Fruit fly (Drosophila melanogaster): Measurements from ENCODE around the gene pnt.

Gene pnt

DNA sequence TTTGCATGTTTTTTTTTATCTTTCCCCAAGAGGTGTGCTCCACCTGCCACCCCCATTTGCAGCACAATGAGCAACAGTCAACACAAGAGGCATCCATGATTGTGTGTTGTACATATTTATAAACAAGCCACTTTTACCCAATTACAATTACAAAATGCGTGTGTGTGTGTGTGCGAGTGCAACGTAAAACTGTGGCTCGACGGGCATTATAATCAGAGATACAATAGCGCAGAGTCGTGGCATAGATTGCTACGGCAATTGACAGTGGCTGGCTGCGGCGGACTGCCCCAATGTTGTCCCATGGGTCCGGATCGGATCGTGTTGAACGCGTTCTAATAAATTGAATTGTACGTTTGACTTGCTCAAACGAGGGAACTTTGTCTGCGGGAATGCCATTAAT lies 7.7 kb downstream of the pnt start:
- TF ChIP-seq CG17801 (GFP tag; optimal IDR thresholded peaks at IDR 0.05; ENCODE audit: partially characterized antibody), result no peak

DNA sequence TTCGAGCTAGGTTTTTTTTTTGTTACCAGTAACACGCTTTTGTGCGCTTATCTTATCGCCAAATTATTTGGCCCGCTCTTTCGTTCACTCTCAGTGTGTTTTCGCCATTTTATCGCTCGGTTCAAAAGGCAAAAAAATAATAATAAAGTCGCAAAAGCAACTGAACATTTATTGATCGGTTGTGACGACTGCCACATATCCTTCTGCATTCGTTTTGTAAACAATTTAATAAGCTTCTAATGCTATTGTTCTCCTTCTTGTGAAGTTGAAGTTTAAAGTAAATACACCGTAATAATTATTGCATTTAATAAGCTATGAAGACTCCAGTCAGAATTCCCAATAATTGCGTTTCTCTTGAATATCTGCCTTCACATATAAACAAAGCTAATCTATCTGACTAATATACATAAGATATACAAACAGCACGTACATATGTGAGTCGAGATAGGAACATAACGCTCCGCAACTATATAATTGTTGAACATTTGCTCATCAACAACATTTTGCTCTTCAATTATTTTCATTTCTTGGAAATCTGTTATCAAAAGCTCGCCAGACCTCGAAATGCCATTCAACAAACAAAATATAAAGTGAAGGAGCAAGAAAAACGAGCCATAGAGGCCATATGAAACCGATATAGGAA lies 8.7 kb downstream of the pnt start:
- TF ChIP-seq CG17801 (GFP tag; optimal IDR thresholded peaks at IDR 0.05; ENCODE audit: partially characterized antibody), result no peak

DNA sequence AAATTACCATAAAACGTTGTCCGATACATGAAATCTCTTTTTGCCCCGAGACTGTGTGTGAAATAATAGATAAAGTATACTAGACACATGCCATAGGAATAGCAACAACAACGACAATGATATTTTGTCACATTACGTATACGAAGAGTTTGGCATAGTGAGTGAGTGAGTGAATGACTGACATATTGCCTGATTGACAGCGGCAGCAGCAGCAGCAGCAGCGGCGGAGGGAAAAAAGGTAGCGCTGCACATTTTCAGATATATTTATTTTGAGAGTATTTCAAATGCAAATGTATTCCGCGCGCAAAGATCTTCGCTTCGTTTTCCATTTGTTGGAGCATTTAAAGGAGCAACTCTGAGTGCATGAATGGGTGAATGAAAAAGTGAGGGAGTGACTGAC lies 9.5 kb downstream of the pnt start:
- TF ChIP-seq CG17801 (GFP tag; optimal IDR thresholded peaks at IDR 0.05; ENCODE audit: partially characterized antibody), result no peak

- TF ChIP-seq CG17801 (GFP tag; optimal IDR thresholded peaks at IDR 0.05; ENCODE audit: partially characterized antibody), result no peak
These were observed 10.4 kb downstream of the pnt start for dm6 chr3R:23335577-23335976.

DNA sequence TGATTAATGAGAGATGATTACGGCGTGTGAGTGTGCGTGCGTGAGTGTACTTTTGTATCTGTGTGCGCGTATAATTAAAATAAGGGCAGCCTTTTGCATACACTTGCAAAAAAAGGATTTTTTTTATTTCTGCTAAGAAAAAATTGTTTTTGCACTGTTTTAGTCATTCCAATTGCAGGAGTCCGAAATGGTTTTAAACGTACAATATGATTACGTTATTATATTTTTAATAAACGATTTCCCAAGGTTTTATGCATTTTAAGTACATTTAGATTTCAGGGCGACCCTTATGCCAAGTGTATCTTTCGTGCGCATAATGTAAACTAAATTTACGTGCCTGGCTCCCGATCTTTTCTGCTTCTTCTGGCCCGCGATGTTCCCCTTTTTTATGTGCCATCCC lies 11.1 kb downstream of the pnt start:
- no peak for TF ChIP-seq CG17801 (GFP tag; optimal IDR thresholded peaks at IDR 0.05; ENCODE audit: partially characterized antibody)

- peak; percentile 64 for TF ChIP-seq CG17801 (GFP tag; optimal IDR thresholded peaks at IDR 0.05; ENCODE audit: partially characterized antibody)
These were observed 11.8 kb downstream of the pnt start for dm6 chr3R:23334036-23334744.

- TF ChIP-seq CG17801 (GFP tag; optimal IDR thresholded peaks at IDR 0.05; ENCODE audit: partially characterized antibody), result no peak
These were observed 12.5 kb downstream of the pnt start for dm6 chr3R:23333334-23334035.

DNA sequence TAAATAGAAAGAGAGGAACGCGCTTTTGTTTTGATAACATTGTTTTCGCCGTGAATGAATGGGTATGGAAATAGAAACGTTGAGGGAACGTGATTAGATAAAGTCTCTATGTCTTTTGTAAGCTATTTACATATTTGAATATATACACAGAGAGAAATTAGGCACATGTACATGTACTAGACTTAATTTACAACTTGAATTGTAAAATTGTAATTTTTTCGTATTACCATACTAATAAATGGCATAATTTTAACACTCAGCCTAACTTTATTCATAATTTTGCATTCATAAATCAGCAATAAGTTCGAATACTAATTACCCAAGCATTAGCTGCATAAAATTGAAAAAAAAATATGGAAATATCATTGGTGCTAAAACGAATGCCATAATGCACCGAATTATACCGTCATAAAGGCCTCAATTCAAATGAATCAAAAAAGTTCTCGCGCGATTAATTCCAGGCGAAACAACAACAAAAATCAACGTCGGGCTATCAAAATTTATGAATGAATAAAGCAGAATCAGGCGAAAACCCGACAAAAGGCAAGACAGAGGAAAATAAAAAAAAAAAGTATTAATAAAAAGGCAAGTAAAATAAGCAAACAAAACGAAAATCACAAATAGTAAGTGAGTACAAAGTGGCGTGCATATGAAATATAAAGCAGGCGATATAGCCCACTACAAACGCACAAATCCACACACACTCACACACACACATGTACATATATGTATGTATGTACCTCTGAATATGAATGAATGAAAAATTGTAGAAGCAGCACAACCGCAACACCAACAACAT lies 13.2 kb downstream of the pnt start:
- peak; percentile 82 for TF ChIP-seq CG17801 (GFP tag; optimal IDR thresholded peaks at IDR 0.05; ENCODE audit: partially characterized antibody)

DNA sequence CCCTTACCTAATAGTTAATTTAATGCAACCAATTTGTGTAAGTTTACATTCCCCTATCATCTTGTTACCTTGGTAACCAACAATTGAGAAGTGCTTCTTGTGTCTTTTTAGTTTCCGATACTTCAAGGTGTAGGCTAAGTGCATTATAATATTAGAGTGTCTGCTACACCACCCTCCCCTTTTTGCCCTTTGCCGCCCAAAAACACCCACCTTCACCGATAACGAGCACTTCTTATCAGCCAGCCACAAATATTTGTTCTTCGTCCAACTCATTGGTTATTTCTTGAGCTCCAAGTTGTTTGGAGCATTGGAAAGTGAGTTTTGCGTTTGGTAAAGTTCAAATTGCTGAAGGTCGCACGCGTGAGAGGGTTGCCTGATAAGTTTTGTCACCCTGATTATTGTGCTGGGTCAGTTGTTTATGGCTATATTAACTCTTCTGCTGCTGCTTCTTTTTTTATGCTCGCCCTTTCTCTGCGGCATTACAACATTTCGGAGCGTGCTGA lies 14.1 kb downstream of the pnt start:
- TF ChIP-seq CG17801 (GFP tag; optimal IDR thresholded peaks at IDR 0.05; ENCODE audit: partially characterized antibody), result no peak

DNA sequence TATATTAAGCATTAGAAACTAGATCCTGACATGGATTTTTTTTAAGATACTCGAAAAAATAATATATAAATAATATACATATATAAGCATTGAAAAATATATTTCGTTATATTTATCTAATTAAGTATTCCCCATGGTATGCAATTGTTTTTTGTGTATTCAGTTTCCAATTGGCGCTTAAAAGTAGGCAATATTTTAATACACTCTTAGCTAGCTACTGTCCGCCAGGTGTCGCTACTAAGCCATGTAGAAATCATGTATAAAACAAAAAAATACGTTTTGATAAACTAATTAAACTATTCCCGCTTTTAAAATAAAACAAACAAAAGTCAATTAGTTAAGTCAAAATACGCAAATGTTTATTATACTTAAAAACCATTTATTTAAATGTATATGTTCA lies 14.7 kb downstream of the pnt start:
- peak; percentile 42 for TF ChIP-seq CG17801 (GFP tag; optimal IDR thresholded peaks at IDR 0.05; ENCODE audit: partially characterized antibody)

- no peak for TF ChIP-seq CG17801 (GFP tag; optimal IDR thresholded peaks at IDR 0.05; ENCODE audit: partially characterized antibody)
These were observed 18.3 kb downstream of the pnt start for dm6 chr3R:23327707-23328106.

- TF ChIP-seq CG17801 (GFP tag; optimal IDR thresholded peaks at IDR 0.05; ENCODE audit: partially characterized antibody), result no peak
These were observed 19.7 kb downstream of the pnt start for dm6 chr3R:23326292-23326691.

dm6 chr3R:23325710-23326109 lies 20.3 kb downstream of the pnt start:
- no peak for TF ChIP-seq CG17801 (GFP tag; optimal IDR thresholded peaks at IDR 0.05; ENCODE audit: partially characterized antibody)

DNA sequence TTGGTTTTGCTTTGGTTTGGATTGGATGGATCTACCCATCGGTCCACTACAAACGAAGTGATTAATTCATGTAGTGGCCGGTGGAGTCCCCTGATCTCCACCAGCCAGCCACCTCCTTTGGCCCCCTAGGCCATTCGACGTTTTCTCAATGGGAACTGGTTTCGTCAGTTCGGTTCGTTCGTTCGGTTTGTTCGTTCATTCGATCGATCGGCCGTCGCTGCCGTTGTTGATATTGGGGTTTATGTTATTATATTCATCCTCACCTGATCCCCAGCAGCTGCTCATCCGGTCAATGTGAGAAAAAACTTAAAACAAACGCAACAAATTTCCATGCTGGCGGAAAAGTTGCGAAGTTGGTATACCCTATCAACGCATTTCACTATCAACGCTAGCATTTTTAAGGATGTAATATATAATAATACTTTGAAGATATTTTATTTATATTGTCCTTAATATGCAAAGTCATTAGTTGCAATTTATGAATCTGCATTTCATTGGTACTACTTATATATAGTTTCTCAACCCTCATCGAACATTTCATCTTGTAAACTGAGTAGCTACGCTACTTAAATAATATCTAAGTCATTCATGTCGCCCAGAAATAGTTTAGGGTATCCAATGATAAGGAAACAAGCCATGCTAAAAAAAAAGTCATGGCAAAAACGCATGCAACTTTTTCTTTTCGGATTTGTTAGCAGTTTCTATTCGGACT lies 22.2 kb downstream of the pnt start:
- TF ChIP-seq CG17801 (GFP tag; optimal IDR thresholded peaks at IDR 0.05; ENCODE audit: partially characterized antibody), result no peak

- no peak for TF ChIP-seq CG17801 (GFP tag; optimal IDR thresholded peaks at IDR 0.05; ENCODE audit: partially characterized antibody)
These were observed 25.7 kb downstream of the pnt start for dm6 chr3R:23320251-23320650.
